Fruit fly (Drosophila melanogaster) whole organism, prepupa: ENCODE measurements around the gene Theg.

Experiments
- CG10669 ChIP-seq: fragments of 200-800 bp; sonication (Bioruptor generic); optimal IDR thresholded peaks from 3 replicates; lab custom pipeline; 2018; ENCODE audit warnings: missing biosample characterization, mild to moderate bottlenecking, missing genetic modification characterization, moderate library complexity
- CG11902 ChIP-seq: fragments of 200-800 bp; sonication (Bioruptor generic); optimal IDR thresholded peaks from 3 replicates; lab custom pipeline; 2016; ENCODE audit warnings: missing biosample characterization, missing genetic modification characterization
- CG15336 ChIP-seq: fragments of 200-800 bp; sonication (Bioruptor generic); IDR thresholded peaks from 2 replicates; pipeline ENCODE4 v1.3.6; 2022; ENCODE audit warnings: missing biosample characterization, missing genetic modification characterization
- CG16779 ChIP-seq: fragments of 200-800 bp; sonication (Bioruptor generic); optimal IDR thresholded peaks from 3 replicates; lab custom pipeline; 2017; ENCODE audit warnings: missing biosample characterization, mild to moderate bottlenecking, missing genetic modification characterization
- CG3032 ChIP-seq: fragments of 200-800 bp; optimal IDR thresholded peaks from 2 replicates; lab custom pipeline; 2019; ENCODE audit warnings: missing biosample characterization, mild to moderate bottlenecking, missing genetic modification characterization, moderate library complexity
- CG31627 ChIP-seq: fragments of 200-800 bp; sonication (Bioruptor generic); optimal IDR thresholded peaks from 3 replicates; lab custom pipeline; 2016; ENCODE audit warnings: missing biosample characterization, missing genetic modification characterization
- CG32006 ChIP-seq: fragments of 200-800 bp; sonication (Bioruptor generic); optimal IDR thresholded peaks from 3 replicates; lab custom pipeline; 2017; ENCODE audit warnings: missing biosample characterization, mild to moderate bottlenecking, missing genetic modification characterization
- CG6276 ChIP-seq: fragments of 200-800 bp; sonication (Bioruptor generic); optimal IDR thresholded peaks from 2 replicates; lab custom pipeline; 2017; ENCODE audit warnings: missing biosample characterization, mild to moderate bottlenecking, missing genetic modification characterization
- CG6808 ChIP-seq: fragments of 200-800 bp; sonication (Bioruptor generic); optimal IDR thresholded peaks from 3 replicates; lab custom pipeline; 2017; ENCODE audit warnings: missing biosample characterization, missing genetic modification characterization, mild to moderate bottlenecking, moderate library complexity, missing genetic modification reagents
- CG6854 ChIP-seq: fragments of 200-800 bp; sonication (Bioruptor generic); optimal IDR thresholded peaks from 2 replicates; lab custom pipeline; 2017; ENCODE audit warnings: missing biosample characterization, mild to moderate bottlenecking, missing genetic modification characterization
- CG7368 ChIP-seq: fragments of 200-800 bp; sonication (Bioruptor generic); optimal IDR thresholded peaks from 3 replicates; lab custom pipeline; 2016; ENCODE audit warnings: missing biosample characterization, missing genetic modification characterization
- CG8319 ChIP-seq: fragments of 200-800 bp; sonication (Bioruptor generic); optimal IDR thresholded peaks from 3 replicates; lab custom pipeline; 2016; ENCODE audit warnings: missing biosample characterization, missing genetic modification characterization
- CG9139 ChIP-seq: fragments of 200-800 bp; sonication (Bioruptor generic); optimal IDR thresholded peaks from 3 replicates; lab custom pipeline; 2017; ENCODE audit warnings: missing biosample characterization, mild to moderate bottlenecking, missing genetic modification characterization
- Eip78C ChIP-seq: fragments of 200-800 bp; sonication (Bioruptor generic); peaks from one replicate; lab custom pipeline; 2016; ENCODE audit warnings: missing biosample characterization, missing genetic modification characterization
- Ets21C ChIP-seq: fragments of 200-800 bp; sonication (Bioruptor generic); optimal IDR thresholded peaks from 3 replicates; lab custom pipeline; 2016; ENCODE audit warnings: missing biosample characterization, missing genetic modification characterization
- Ets96B ChIP-seq: fragments of 200-800 bp; optimal IDR thresholded peaks from 2 replicates; lab custom pipeline; 2019; ENCODE audit warnings: missing biosample characterization, mild to moderate bottlenecking, missing genetic modification characterization, moderate library complexity
- Gug ChIP-seq: fragments of 200-800 bp; sonication (Bioruptor generic); IDR thresholded peaks from 2 replicates; pipeline ENCODE4 v1.3.6; 2022; ENCODE audit warnings: missing biosample characterization, missing genetic modification characterization
- Hr39 ChIP-seq: fragments of 200-800 bp; sonication (Bioruptor generic); optimal IDR thresholded peaks from 2 replicates; lab custom pipeline; 2016; ENCODE audit warnings: missing biosample characterization, missing genetic modification characterization
- Lpt ChIP-seq: fragments of 200-800 bp; sonication (Bioruptor generic); optimal IDR thresholded peaks from 3 replicates; lab custom pipeline; 2016; ENCODE audit warnings: missing biosample characterization, missing genetic modification characterization
- OdsH ChIP-seq: fragments of 200-800 bp; sonication (Bioruptor generic); optimal IDR thresholded peaks from 3 replicates; lab custom pipeline; 2016; ENCODE audit warnings: missing biosample characterization, missing genetic modification characterization
- Smox ChIP-seq: fragments of 200-800 bp; sonication (Bioruptor generic); optimal IDR thresholded peaks from 3 replicates; lab custom pipeline; 2016; ENCODE audit warnings: missing biosample characterization, missing genetic modification characterization
- Sox14 ChIP-seq: fragments of 200-800 bp; sonication (Bioruptor generic); optimal IDR thresholded peaks from 3 replicates; lab custom pipeline; 2016; ENCODE audit warnings: missing biosample characterization, missing genetic modification characterization
- acj6 ChIP-seq: fragments of 200-800 bp; sonication (Bioruptor generic); optimal IDR thresholded peaks from 3 replicates; lab custom pipeline; 2016; ENCODE audit warnings: missing biosample characterization, missing genetic modification characterization
- cyc ChIP-seq: fragments of 200-800 bp; sonication (Bioruptor generic); optimal IDR thresholded peaks from 3 replicates; lab custom pipeline; 2016; ENCODE audit warnings: missing biosample characterization, missing genetic modification characterization
- dac ChIP-seq: fragments of 200-800 bp; sonication (Bioruptor generic); optimal IDR thresholded peaks from 2 replicates; lab custom pipeline; 2017; ENCODE audit warnings: missing biosample characterization, mild to moderate bottlenecking, missing genetic modification characterization
- dsx ChIP-seq: fragments of 200-800 bp; optimal IDR thresholded peaks from 3 replicates; lab custom pipeline; 2019; ENCODE audit warnings: missing biosample characterization, mild to moderate bottlenecking, missing genetic modification characterization, moderate library complexity; ENCODE audit not compliant: poor library complexity, severe bottlenecking
- eg ChIP-seq: fragments of 200-800 bp; sonication (Bioruptor generic); IDR thresholded peaks from 3 replicates; pipeline ENCODE4 v1.3.6; 2022; ENCODE audit warnings: missing biosample characterization, missing genetic modification characterization
- esn ChIP-seq: fragments of 200-800 bp; sonication (Bioruptor generic); optimal IDR thresholded peaks from 2 replicates; lab custom pipeline; 2016; ENCODE audit warnings: missing biosample characterization, mild to moderate bottlenecking, missing genetic modification characterization, moderate library complexity
- fd59A ChIP-seq: fragments of 200-800 bp; sonication (Bioruptor generic); optimal IDR thresholded peaks from 2 replicates; lab custom pipeline; 2017; ENCODE audit warnings: missing biosample characterization, mild to moderate bottlenecking, missing genetic modification characterization, missing genetic modification reagents
- fd85E ChIP-seq: fragments of 200-800 bp; sonication (Bioruptor generic); optimal IDR thresholded peaks from 3 replicates; lab custom pipeline; 2016; ENCODE audit warnings: missing biosample characterization, missing genetic modification characterization
- fkh ChIP-seq: fragments of 200-800 bp; sonication (Bioruptor generic); optimal IDR thresholded peaks from 3 replicates; lab custom pipeline; 2017; ENCODE audit warnings: missing biosample characterization, mild to moderate bottlenecking, missing genetic modification characterization, moderate library complexity
- lz ChIP-seq: fragments of 200-800 bp; sonication (Bioruptor generic); optimal IDR thresholded peaks from 3 replicates; lab custom pipeline; 2016; ENCODE audit warnings: missing biosample characterization, missing genetic modification characterization
- pdm3 ChIP-seq: fragments of 200-800 bp; sonication (Bioruptor generic); optimal IDR thresholded peaks from 3 replicates; lab custom pipeline; 2016; ENCODE audit warnings: missing biosample characterization, missing genetic modification characterization
- salr ChIP-seq, 2 experiments: fragments of 200-800 bp; sonication (Bioruptor generic); optimal IDR thresholded peaks; 3 replicates each; lab custom pipeline; 2016 to 2018; ENCODE audit warnings: missing biosample characterization in 2 of 2, missing genetic modification characterization in 2 of 2, mild to moderate bottlenecking in 1 of 2
- spab ChIP-seq: fragments of 200-800 bp; sonication (Bioruptor generic); optimal IDR thresholded peaks from 2 replicates; lab custom pipeline; 2017; ENCODE audit warnings: missing biosample characterization, mild to moderate bottlenecking, missing genetic modification characterization, missing genetic modification reagents
- ss ChIP-seq, 2 experiments: fragments of 200-800 bp; sonication (Bioruptor generic); optimal IDR thresholded peaks; 2 replicates in 1 of 2; 3 replicates in 1 of 2; lab custom pipeline; 2017 to 2018; ENCODE audit warnings: mild to moderate bottlenecking in 2 of 2, missing biosample characterization in 2 of 2, missing genetic modification characterization in 2 of 2, moderate library complexity in 1 of 2
- svp ChIP-seq: fragments of 200-800 bp; sonication (Bioruptor generic); peaks from one replicate; lab custom pipeline; 2016; ENCODE audit warnings: missing biosample characterization, missing genetic modification characterization
- topi ChIP-seq: fragments of 200-800 bp; sonication (Bioruptor generic); optimal IDR thresholded peaks from 3 replicates; lab custom pipeline; 2016; ENCODE audit warnings: missing biosample characterization, missing genetic modification characterization
- vri ChIP-seq: fragments of 200-800 bp; sonication (Bioruptor generic); optimal IDR thresholded peaks from 3 replicates; lab custom pipeline; 2016; ENCODE audit warnings: missing biosample characterization, mild to moderate bottlenecking, missing genetic modification characterization

The Theg gene

dm6 chr3R:22049134-22049796 is 34.8 kb downstream of the Theg start (continued):
- peak; percentile 65 for TF ChIP-seq Lpt (GFP tag; lab: Kevin White, UChicago)
- TF ChIP-seq esn, result peak; percentile 53
- peak; percentile 15 for TF ChIP-seq lz
- TF ChIP-seq CG6808 (GFP tag; lab: Kevin White, UChicago), result peak; percentile 23
- TF ChIP-seq Hr39, result peak; percentile 12
- no peak for TF ChIP-seq svp (GFP tag; lab: Kevin White, UChicago)
- peak; percentile 36 for TF ChIP-seq acj6
- peak; percentile 39 for TF ChIP-seq dac
- peak; percentile 1 for TF ChIP-seq vri (GFP tag; lab: Kevin White, UChicago)
- TF ChIP-seq CG8319 (GFP tag; lab: Kevin White, UChicago), result no peak
- TF ChIP-seq CG11902 (GFP tag; lab: Kevin White, UChicago), result no peak
- peak; percentile 82 for TF ChIP-seq eg (GFP tag; lab: Robert Waterston, UW)
- TF ChIP-seq CG6854 (GFP tag; lab: Kevin White, UChicago), result no peak
- TF ChIP-seq Sox14 (GFP tag; lab: Kevin White, UChicago), result peak; percentile 56
- TF ChIP-seq fd59A (GFP tag; lab: Kevin White, UChicago), result peak; percentile 32
- peak; percentile 68 for TF ChIP-seq Gug
- no peak for TF ChIP-seq Ets21C (GFP tag; lab: Kevin White, UChicago)
- peak; percentile 41 for TF ChIP-seq spab (GFP tag; lab: Kevin White, UChicago)
- TF ChIP-seq CG10669 (GFP tag; lab: Kevin White, UChicago), result peak; percentile 52
- peak; percentile 6 for TF ChIP-seq CG16779 (tag; lab: Kevin White, UChicago)
- TF ChIP-seq CG6276 (GFP tag; lab: Kevin White, UChicago), result peak; percentile 66
- peak; percentile 5 for TF ChIP-seq cyc (GFP tag; lab: Kevin White, UChicago)
- peak; percentile 31 for TF ChIP-seq topi
- peak; percentile 55 for TF ChIP-seq Ets96B (tag; lab: Kevin White, UChicago)
- TF ChIP-seq ss (GFP tag; optimal IDR thresholded peaks at IDR 0.05; lab: Kevin White, UChicago), result peak in 1 of 2 experiments; percentile 26

dm6 chr3R:22052235-22052634 is 37.7 kb downstream of the Theg start:
- TF ChIP-seq CG11902 (GFP tag; lab: Kevin White, UChicago) (no peak), CG10669 (GFP tag; lab: Kevin White, UChicago) (no peak), dsx (GFP tag; lab: Kevin White, UChicago) (peak; percentile 17)

- TF ChIP-seq fd85E (no peak), CG8319 (GFP tag; lab: Kevin White, UChicago) (no peak), CG10669 (GFP tag; lab: Kevin White, UChicago) (no peak), CG9139 (GFP tag; lab: Kevin White, UChicago) (no peak), CG15336 (GFP tag; lab: Robert Waterston, UW) (no peak), CG7368 (GFP tag; lab: Kevin White, UChicago) (no peak), pdm3 (no peak), CG31627 (GFP tag; lab: Kevin White, UChicago) (no peak), Lpt (GFP tag; lab: Kevin White, UChicago) (no peak), CG32006 (GFP tag; lab: Kevin White, UChicago) (no peak), CG3032 (no peak)
These were observed 38.7 kb downstream of the Theg start for dm6 chr3R:22053202-22053601.

- TF ChIP-seq salr (GFP tag; optimal IDR thresholded peaks at IDR 0.05; lab: Kevin White, UChicago) (no peak), CG6808 (GFP tag; lab: Kevin White, UChicago) (no peak), fkh (GFP tag; lab: Kevin White, UChicago) (peak; percentile 30), Eip78C (no peak), CG31627 (GFP tag; lab: Kevin White, UChicago) (no peak), OdsH (no peak), ss (GFP tag; optimal IDR thresholded peaks at IDR 0.05; lab: Kevin White, UChicago) (no peak), Smox (no peak)
These were observed 39.2 kb downstream of the Theg start for dm6 chr3R:22053740-22054139.
